Worm (Caenorhabditis elegans): ENCODE data around the gene dhhc-8.

The dhhc-8 gene

DNA sequence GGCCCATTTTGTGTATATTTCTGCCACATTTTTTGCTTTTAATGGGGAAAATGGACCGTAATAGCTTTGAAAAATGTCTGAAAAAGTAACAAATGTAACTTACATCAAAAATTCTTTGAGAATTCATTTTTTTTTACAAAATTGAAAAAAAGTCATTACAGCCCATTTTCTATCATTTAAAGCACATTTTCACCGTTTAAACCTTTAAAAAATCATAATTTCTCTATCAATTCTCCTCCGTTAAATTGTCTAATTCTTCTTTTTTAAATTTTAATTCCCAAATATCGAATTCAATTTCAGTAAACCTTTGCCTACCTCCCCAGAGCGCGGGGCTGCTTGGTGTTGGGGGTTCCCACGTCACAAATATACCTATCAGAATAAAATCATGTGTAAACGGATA lies at the start of gene dhhc-8:
dhhc-8 (plus strand) TSS at position 301 of the 400 bp plus-strand sequence.
- no peak for TF ChIP-seq ceh-34 (tag; optimal IDR thresholded peaks at IDR 0.05)
- TF ChIP-seq mec-3 (tag; optimal IDR thresholded peaks at IDR 0.05; ENCODE audit: borderline replicate concordance), result no peak
- no peak for TF ChIP-seq ceh-22 (tag; optimal IDR thresholded peaks at IDR 0.05)
- no peak for TF ChIP-seq sdc-2 (tag; optimal IDR thresholded peaks at IDR 0.05)
- no peak for TF ChIP-seq lin-11 (tag; optimal IDR thresholded peaks at IDR 0.05)
- no peak for TF ChIP-seq ztf-16 (tag; optimal IDR thresholded peaks at IDR 0.05)
- TF ChIP-seq ceh-2 (tag; optimal IDR thresholded peaks at IDR 0.05), result no peak
- TF ChIP-seq sox-2 (GFP tag; IDR thresholded peaks at IDR 0.05), result no peak
- no peak for TF ChIP-seq Y22D7AL.16 (tag; optimal IDR thresholded peaks at IDR 0.05)
- TF ChIP-seq pat-9 (tag; optimal IDR thresholded peaks at IDR 0.05), result no peak

DNA sequence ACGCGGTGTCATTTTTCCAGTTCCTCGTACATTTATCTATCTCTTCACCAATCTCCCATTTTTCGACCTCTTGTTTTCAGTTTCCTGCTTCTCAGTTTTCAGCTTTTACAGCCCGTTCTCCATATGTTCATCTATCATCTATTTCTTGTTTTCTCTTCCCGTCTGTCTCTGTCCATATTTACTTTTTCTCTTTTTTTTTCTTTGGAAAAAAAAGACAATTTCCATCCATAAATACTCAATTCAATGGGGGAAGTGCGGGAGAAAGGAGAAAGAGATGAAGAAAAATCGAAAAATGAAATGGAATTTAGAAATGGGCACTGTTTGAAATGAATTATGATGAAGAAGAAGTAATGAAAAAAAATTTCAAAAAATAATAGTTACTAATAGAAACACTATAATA lies 49.3 kb upstream of the dhhc-8 start:
- TF ChIP-seq pros-1 (tag; optimal IDR thresholded peaks at IDR 0.05), result no peak

DNA sequence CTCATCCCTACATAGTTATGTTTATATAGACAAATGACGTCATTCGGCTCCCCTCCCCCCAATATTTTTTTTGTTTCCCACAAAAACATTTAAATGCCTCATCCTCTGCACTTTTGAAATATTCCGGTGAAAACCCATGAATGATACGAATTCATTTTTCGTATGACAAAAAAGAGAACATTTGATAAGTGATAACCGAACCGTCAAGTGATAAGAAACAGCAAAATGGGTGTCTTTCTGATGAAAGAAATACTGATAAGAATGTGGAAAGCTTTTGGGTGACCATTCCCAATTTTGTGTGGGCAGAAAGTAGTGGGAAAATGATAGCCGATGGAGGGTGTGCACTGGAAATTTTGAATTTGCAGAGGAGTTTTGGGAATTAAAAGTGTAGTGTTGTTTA lies 48.1 kb upstream of the dhhc-8 start:
- TF ChIP-seq elt-2 (tag; optimal IDR thresholded peaks at IDR 0.05) (peak; percentile 94), che-1 (tag; optimal IDR thresholded peaks at IDR 0.05) (no peak)

DNA sequence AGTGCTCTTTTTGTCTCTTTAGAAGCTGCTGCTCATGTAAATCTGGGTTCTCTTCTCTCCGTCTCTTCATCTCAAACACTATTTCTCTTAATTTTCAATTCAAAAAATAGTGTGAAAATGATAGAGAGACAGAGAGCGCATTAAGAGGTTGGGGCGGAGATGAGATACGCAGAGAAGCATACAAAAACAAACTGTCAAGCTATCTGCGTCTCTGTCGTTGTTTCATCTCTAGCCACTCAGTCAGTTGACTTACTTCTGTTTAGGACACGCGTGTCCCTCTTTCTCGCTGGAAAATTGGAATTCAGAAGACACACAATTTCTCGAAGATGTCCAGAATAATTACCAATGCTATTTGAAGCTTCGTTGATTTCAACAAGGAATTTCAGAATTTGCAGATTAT lies 46.3 kb upstream of the dhhc-8 start:
- peak; percentile 59 for TF ChIP-seq pros-1 (tag; optimal IDR thresholded peaks at IDR 0.05)
- no peak for TF ChIP-seq pha-2 (tag; optimal IDR thresholded peaks at IDR 0.05)
- peak; percentile 17 for TF ChIP-seq K09A11.1 (tag; optimal IDR thresholded peaks at IDR 0.05; ENCODE audit: insufficient read depth)
- TF ChIP-seq C38D4.7 (GFP tag; optimal IDR thresholded peaks at IDR 0.05), result no peak
- no peak for TF ChIP-seq fkh-10 (GFP tag; optimal IDR thresholded peaks at IDR 0.05)
- no peak for TF ChIP-seq gmeb-2 (tag; optimal IDR thresholded peaks at IDR 0.05)
- TF ChIP-seq ceh-19 (GFP tag; optimal IDR thresholded peaks at IDR 0.05), result no peak
- peak; percentile 44 for TF ChIP-seq eyg-1 (tag; optimal IDR thresholded peaks at IDR 0.05)
- TF ChIP-seq ceh-31 (tag; optimal IDR thresholded peaks at IDR 0.05), result peak; percentile 83
- TF ChIP-seq ttx-3 (tag; optimal IDR thresholded peaks at IDR 0.05), result no peak
- TF ChIP-seq pha-4 (tag; optimal IDR thresholded peaks at IDR 0.05), result no peak
- TF ChIP-seq fax-1 (tag; optimal IDR thresholded peaks at IDR 0.05), result no peak
- no peak for TF ChIP-seq elt-2 (tag; optimal IDR thresholded peaks at IDR 0.05)
- TF ChIP-seq zip-5 (tag; optimal IDR thresholded peaks at IDR 0.05), result no peak
- no peak for TF ChIP-seq pat-9 (tag; optimal IDR thresholded peaks at IDR 0.05)
- no peak for TF ChIP-seq ceh-9 (tag; optimal IDR thresholded peaks at IDR 0.05)
- no peak for TF ChIP-seq K02D7.2 (tag; optimal IDR thresholded peaks at IDR 0.05)
- no peak for TF ChIP-seq ets-4 (tag; optimal IDR thresholded peaks at IDR 0.05)
- TF ChIP-seq sox-2 (GFP tag; IDR thresholded peaks at IDR 0.05), result no peak
- TF ChIP-seq dve-1 (tag; optimal IDR thresholded peaks at IDR 0.05), result peak; percentile 88
- no peak for TF ChIP-seq npax-4 (tag; optimal IDR thresholded peaks at IDR 0.05)
- TF ChIP-seq ceh-2 (tag; optimal IDR thresholded peaks at IDR 0.05), result no peak
- no peak for TF ChIP-seq madf-2 (tag; optimal IDR thresholded peaks at IDR 0.05)
- TF ChIP-seq hlh-30 (tag; optimal IDR thresholded peaks at IDR 0.05; ENCODE audit: insufficient read depth), result peak; percentile 90
- TF ChIP-seq odd-2 (tag; optimal IDR thresholded peaks at IDR 0.05), result no peak
- TF ChIP-seq Y22D7AL.16 (tag; optimal IDR thresholded peaks at IDR 0.05), result no peak
- TF ChIP-seq ref-2 (tag; optimal IDR thresholded peaks at IDR 0.05), result no peak
- TF ChIP-seq syd-9 (tag; optimal IDR thresholded peaks at IDR 0.05), result no peak
- no peak for TF ChIP-seq lin-11 (tag; optimal IDR thresholded peaks at IDR 0.05)
- TF ChIP-seq dmd-4 (tag; optimal IDR thresholded peaks at IDR 0.05; ENCODE audit: borderline replicate concordance), result no peak
- TF ChIP-seq ztf-16 (tag; optimal IDR thresholded peaks at IDR 0.05), result no peak
- TF ChIP-seq ceh-30 (tag; optimal IDR thresholded peaks at IDR 0.05), result no peak
- TF ChIP-seq tbx-2 (tag; optimal IDR thresholded peaks at IDR 0.05), result peak; percentile 52
- no peak for TF ChIP-seq elt-4 (tag; optimal IDR thresholded peaks at IDR 0.05)
- no peak for TF ChIP-seq ceh-22 (tag; optimal IDR thresholded peaks at IDR 0.05)
- no peak for TF ChIP-seq pqm-1 (tag; optimal IDR thresholded peaks at IDR 0.05)
- TF ChIP-seq hlh-15 (tag; optimal IDR thresholded peaks at IDR 0.05), result no peak
- no peak for TF ChIP-seq fkh-6 (tag; optimal IDR thresholded peaks at IDR 0.05)
- no peak for TF ChIP-seq F13H6.1 (tag; optimal IDR thresholded peaks at IDR 0.05)
- TF ChIP-seq ceh-14 (tag; optimal IDR thresholded peaks at IDR 0.05), result no peak
- TF ChIP-seq hlh-13 (GFP tag; optimal IDR thresholded peaks at IDR 0.05), result no peak
- TF ChIP-seq nhr-232 (tag; optimal IDR thresholded peaks at IDR 0.05), result no peak
- TF ChIP-seq tbx-7 (tag; optimal IDR thresholded peaks at IDR 0.05), result no peak
